Worm (Caenorhabditis elegans): Measurements from ENCODE around the gene nspg-14.

ce11 chrX:5265356-5265755, 12.5 kb downstream of the nspg-14 start:
- no peak for TF ChIP-seq ztf-11 (tag; optimal IDR thresholded peaks at IDR 0.05)
- TF ChIP-seq lin-15B (tag; optimal IDR thresholded peaks at IDR 0.05) = no peak
- TF ChIP-seq R02D3.7 (tag; optimal IDR thresholded peaks at IDR 0.05) = no peak
